Worm (Caenorhabditis elegans) whole organism, late embryonic: ENCODE measurements around the gene snr-3.

Source experiments
- C08G9.2 ChIP-seq: sonication (generic microtip); optimal IDR thresholded peaks from 2 replicates; lab custom pipeline; 2016; ENCODE audit warnings: mild to moderate bottlenecking, missing genetic modification characterization, moderate library complexity, missing compliant biosample characterization
- F13H6.1 ChIP-seq: sonication (generic microtip); optimal IDR thresholded peaks from 2 replicates; lab custom pipeline; 2016; ENCODE audit warnings: missing genetic modification characterization, missing compliant biosample characterization
- K02D7.2 ChIP-seq: sonication (generic microtip); optimal IDR thresholded peaks from 2 replicates; lab custom pipeline; 2017; ENCODE audit warnings: mild to moderate bottlenecking, missing genetic modification characterization, missing compliant biosample characterization
- T23F11.4 ChIP-seq: fragments of 200-800 bp; sonication (Bioruptor generic); optimal IDR thresholded peaks from 2 replicates; lab custom pipeline; 2018; ENCODE audit warnings: mild to moderate bottlenecking, missing genetic modification characterization, missing compliant biosample characterization
- ahr-1 ChIP-seq: sonication (generic microtip); optimal IDR thresholded peaks from 2 replicates; lab custom pipeline; 2016; ENCODE audit warnings: missing genetic modification characterization, missing compliant biosample characterization
- ceh-18 ChIP-seq: sonication (generic microtip); optimal IDR thresholded peaks from 2 replicates; lab custom pipeline; 2016; ENCODE audit warnings: missing genetic modification characterization, missing compliant biosample characterization
- ceh-2 ChIP-seq: sonication (generic microtip); optimal IDR thresholded peaks from 2 replicates; lab custom pipeline; 2016; ENCODE audit warnings: missing genotype, missing genetic modification characterization, missing compliant biosample characterization
- ceh-24 ChIP-seq: sonication (generic microtip); optimal IDR thresholded peaks from 2 replicates; lab custom pipeline; 2016; ENCODE audit warnings: mild to moderate bottlenecking, missing genetic modification characterization, missing compliant biosample characterization
- ceh-31 ChIP-seq: sonication (generic microtip); optimal IDR thresholded peaks from 2 replicates; lab custom pipeline; 2016; ENCODE audit warnings: missing genetic modification characterization, missing compliant biosample characterization
- ceh-34 ChIP-seq: sonication (generic microtip); optimal IDR thresholded peaks from 2 replicates; lab custom pipeline; 2016; ENCODE audit warnings: mild to moderate bottlenecking, missing genetic modification characterization, missing compliant biosample characterization
- ceh-6 ChIP-seq: fragments of 200-800 bp; sonication (Bioruptor generic); optimal IDR thresholded peaks from 2 replicates; lab custom pipeline; 2018; ENCODE audit warnings: mild to moderate bottlenecking, missing genetic modification characterization, missing compliant biosample characterization
- ceh-9 ChIP-seq: sonication (generic microtip); optimal IDR thresholded peaks from 2 replicates; lab custom pipeline; 2016; ENCODE audit warnings: mild to moderate bottlenecking, missing genetic modification characterization, inconsistent platforms, missing compliant biosample characterization
- che-1 ChIP-seq: sonication (generic microtip); optimal IDR thresholded peaks from 2 replicates; lab custom pipeline; 2016; ENCODE audit warnings: mild to moderate bottlenecking, missing genetic modification characterization, missing compliant biosample characterization
- dmd-4 ChIP-seq: sonication (generic microtip); optimal IDR thresholded peaks from 2 replicates; lab custom pipeline; 2016; ENCODE audit warnings: borderline replicate concordance, missing genetic modification characterization, missing compliant biosample characterization
- dve-1 ChIP-seq: sonication (generic microtip); optimal IDR thresholded peaks from 2 replicates; lab custom pipeline; 2017; ENCODE audit warnings: antibody characterized with exemption, mild to moderate bottlenecking, missing genetic modification characterization, missing compliant biosample characterization
- ets-4 ChIP-seq: sonication (generic microtip); optimal IDR thresholded peaks from 2 replicates; lab custom pipeline; 2016; ENCODE audit warnings: missing genetic modification characterization, missing compliant biosample characterization
- eyg-1 ChIP-seq: sonication (generic microtip); optimal IDR thresholded peaks from 2 replicates; lab custom pipeline; 2016; ENCODE audit warnings: missing genotype, missing genetic modification characterization, missing compliant biosample characterization
- fax-1 ChIP-seq: sonication (generic microtip); optimal IDR thresholded peaks from 2 replicates; lab custom pipeline; 2016; ENCODE audit warnings: missing genotype, missing genetic modification characterization, missing compliant biosample characterization
- fkh-10 ChIP-seq: fragments of 150-350 bp; optimal IDR thresholded peaks from 2 replicates; lab custom pipeline; 2014; ENCODE audit warnings: missing biosample characterization, missing genetic modification reagents, missing genetic modification characterization
- gmeb-2 ChIP-seq: sonication (generic microtip); optimal IDR thresholded peaks from 2 replicates; lab custom pipeline; 2016; ENCODE audit warnings: missing genetic modification characterization, inconsistent platforms, missing compliant biosample characterization
- hlh-30 ChIP-seq: sonication (generic microtip); optimal IDR thresholded peaks from 2 replicates; lab custom pipeline; 2017; ENCODE audit warnings: antibody characterized with exemption, missing genetic modification characterization, missing compliant biosample characterization; ENCODE audit not compliant: insufficient read depth
- lin-11 ChIP-seq: fragments of 200-800 bp; sonication (Bioruptor generic); optimal IDR thresholded peaks from 2 replicates; lab custom pipeline; 2018; ENCODE audit warnings: mild to moderate bottlenecking, missing genetic modification characterization, missing compliant biosample characterization
- nfya-1 ChIP-seq: sonication (generic microtip); optimal IDR thresholded peaks from 2 replicates; lab custom pipeline; 2017; ENCODE audit warnings: missing genetic modification characterization, mild to moderate bottlenecking, missing compliant biosample characterization, antibody characterized with exemption, moderate library complexity
- nhr-11 ChIP-seq: fragments of 150-350 bp; optimal IDR thresholded peaks from 2 replicates; lab custom pipeline; 2014; ENCODE audit warnings: missing biosample characterization, missing genetic modification characterization
- npax-4 ChIP-seq: sonication (generic microtip); optimal IDR thresholded peaks from 2 replicates; lab custom pipeline; 2016; ENCODE audit warnings: missing genetic modification characterization, missing compliant biosample characterization
- odd-2 ChIP-seq: sonication (generic microtip); optimal IDR thresholded peaks from 2 replicates; lab custom pipeline; 2017; ENCODE audit warnings: antibody characterized with exemption, mild to moderate bottlenecking, missing genetic modification characterization, missing compliant biosample characterization
- pag-3 ChIP-seq: sonication (generic microtip); optimal IDR thresholded peaks from 2 replicates; lab custom pipeline; 2016; ENCODE audit warnings: missing compliant biosample characterization, missing genetic modification characterization, borderline replicate concordance
- pat-9 ChIP-seq: fragments of 200-800 bp; sonication (Bioruptor generic); optimal IDR thresholded peaks from 2 replicates; lab custom pipeline; 2018; ENCODE audit warnings: mild to moderate bottlenecking, missing genetic modification characterization, moderate library complexity, missing compliant biosample characterization
- pax-1 ChIP-seq: fragments of 150-350 bp; optimal IDR thresholded peaks from 2 replicates; lab custom pipeline; 2014; ENCODE audit warnings: missing biosample characterization, missing genetic modification characterization
- pha-2 ChIP-seq: sonication (generic microtip); optimal IDR thresholded peaks from 2 replicates; lab custom pipeline; 2017; ENCODE audit warnings: mild to moderate bottlenecking, missing genetic modification characterization, missing compliant biosample characterization
- pha-4 ChIP-seq: fragments of 150-350 bp; optimal IDR thresholded peaks from 2 replicates; lab custom pipeline; 2018; ENCODE audit warnings: missing biosample characterization, missing genetic modification reagents, missing genetic modification characterization
- pqm-1 ChIP-seq: sonication (generic microtip); optimal IDR thresholded peaks from 2 replicates; lab custom pipeline; 2016; ENCODE audit warnings: missing genetic modification characterization, missing compliant biosample characterization
- pros-1 ChIP-seq: fragments of 150-350 bp; optimal IDR thresholded peaks from 2 replicates; lab custom pipeline; 2014; ENCODE audit warnings: missing biosample characterization, missing genetic modification reagents, missing genetic modification characterization
- rnt-1 ChIP-seq: sonication (generic microtip); optimal IDR thresholded peaks from 2 replicates; lab custom pipeline; 2016; ENCODE audit warnings: missing genetic modification characterization, missing compliant biosample characterization
- sdc-2 ChIP-seq: sonication (generic microtip); optimal IDR thresholded peaks from 2 replicates; lab custom pipeline; 2016; ENCODE audit warnings: missing genotype, missing genetic modification characterization, missing compliant biosample characterization
- sox-2 ChIP-seq: fragments of 200-800 bp; sonication (Bioruptor generic); IDR thresholded peaks from 2 replicates; pipeline ENCODE4 v1.3.6; 2022; ENCODE audit warnings: missing genetic modification reagents, missing genetic modification characterization, missing compliant biosample characterization
- tbx-2 ChIP-seq: sonication (generic microtip); optimal IDR thresholded peaks from 2 replicates; lab custom pipeline; 2016; ENCODE audit warnings: missing genetic modification characterization, missing compliant biosample characterization
- tbx-7 ChIP-seq: sonication (generic microtip); optimal IDR thresholded peaks from 2 replicates; lab custom pipeline; 2016; ENCODE audit warnings: missing genotype, missing genetic modification characterization, missing compliant biosample characterization
- ttx-3 ChIP-seq: sonication (generic microtip); optimal IDR thresholded peaks from 2 replicates; lab custom pipeline; 2016; ENCODE audit warnings: missing genetic modification reagents, missing genetic modification characterization, missing compliant biosample characterization
- unc-3 ChIP-seq, 2 experiments: fragments of 200-800 bp in 1 of 2; sonication (Bioruptor generic) in 1 of 2; sonication (generic microtip) in 1 of 2; conservative IDR thresholded peaks in 1 of 2; optimal IDR thresholded peaks in 1 of 2; 2 replicates each; pipeline versions ENCODE4 v1.3.6 to Lab custom; 2016 to 2022; ENCODE audit warnings: missing compliant biosample characterization in 2 of 2, missing genetic modification characterization in 2 of 2, missing genetic modification reagents in 1 of 2
- unc-42 ChIP-seq: sonication (generic microtip); optimal IDR thresholded peaks from 2 replicates; lab custom pipeline; 2016; ENCODE audit warnings: missing genotype, missing genetic modification characterization, missing compliant biosample characterization
- unc-55 ChIP-seq: sonication (generic microtip); optimal IDR thresholded peaks from 2 replicates; lab custom pipeline; 2017; ENCODE audit warnings: missing biosample characterization, missing genetic modification reagents, missing genetic modification characterization
- zip-5 ChIP-seq: sonication (generic microtip); optimal IDR thresholded peaks from 2 replicates; lab custom pipeline; 2016; ENCODE audit warnings: missing genetic modification characterization, missing compliant biosample characterization

The snr-3 gene

ce11 chrII:6489711-6490184 is at the start of gene snr-3, which contains the start of gene rsp-5:
Gene snr-3 (minus strand): TSS chrII:6489761.
Gene rsp-5 (plus strand): TSS chrII:6490165.
- TF ChIP-seq pha-4: no peak
- TF ChIP-seq odd-2 (tag; lab: Kevin White, UChicago): no peak
- peak; percentile 8 for TF ChIP-seq tbx-2
- TF ChIP-seq fkh-10 (GFP tag; lab: Kevin White, UChicago): no peak
- TF ChIP-seq T23F11.4 (GFP tag; lab: Kevin White, UChicago): no peak
- TF ChIP-seq tbx-7 (tag; lab: Kevin White, UChicago): no peak
- TF ChIP-seq nfya-1 (tag; lab: Kevin White, UChicago): peak; percentile 79

- TF ChIP-seq unc-55 (GFP tag; lab: Kevin White, UChicago) (no peak), ahr-1 (tag; lab: Kevin White, UChicago) (no peak), hlh-30 (tag; lab: Kevin White, UChicago) (peak; percentile 70), ceh-18 (tag; lab: Kevin White, UChicago) (no peak), ets-4 (tag; lab: Kevin White, UChicago) (no peak), pqm-1 (tag; lab: Kevin White, UChicago) (no peak), pag-3 (tag; lab: Kevin White, UChicago) (no peak), nfya-1 (tag; lab: Kevin White, UChicago) (peak; percentile 5), pha-4 (no peak), dmd-4 (tag; lab: Kevin White, UChicago) (no peak), ceh-34 (no peak), ceh-2 (tag; lab: Kevin White, UChicago) (no peak), zip-5 (tag; lab: Kevin White, UChicago) (no peak), che-1 (tag; lab: Kevin White, UChicago) (no peak), nhr-11 (tag; lab: Kevin White, UChicago) (no peak), fax-1 (no peak), ceh-31 (tag; lab: Kevin White, UChicago) (peak; percentile 26), unc-3 (GFP tag; conservative IDR thresholded peaks at IDR 0.05; lab: Robert Waterston, UW) (no peak), unc-3 (tag; optimal IDR thresholded peaks at IDR 0.05; lab: Kevin White, UChicago) (no peak), F13H6.1 (no peak), sox-2 (GFP tag; lab: Robert Waterston, UW) (no peak), eyg-1 (tag; lab: Kevin White, UChicago) (no peak), sdc-2 (tag; lab: Kevin White, UChicago) (no peak), pax-1 (no peak), unc-42 (tag; lab: Kevin White, UChicago) (peak; percentile 81)
Observed at ce11 chrII:6535957-6536424, 46.4 kb upstream of the snr-3 start, which contains the start of gene utp-20. Gene utp-20 (plus strand): TSS chrII:6536374.

- TF ChIP-seq fax-1: no peak
- TF ChIP-seq dve-1 (tag; lab: Kevin White, UChicago): no peak
- no peak for TF ChIP-seq fkh-10 (GFP tag; lab: Kevin White, UChicago)
- no peak for TF ChIP-seq ceh-31 (tag; lab: Kevin White, UChicago)
- TF ChIP-seq ceh-34: no peak
- no peak for TF ChIP-seq ceh-2 (tag; lab: Kevin White, UChicago)
- no peak for TF ChIP-seq C08G9.2 (tag; lab: Kevin White, UChicago)
- TF ChIP-seq nhr-11 (tag; lab: Kevin White, UChicago): no peak
- TF ChIP-seq ceh-18 (tag; lab: Kevin White, UChicago): no peak
- TF ChIP-seq pros-1 (tag; lab: Kevin White, UChicago): no peak
- no peak for TF ChIP-seq pha-2 (tag; lab: Kevin White, UChicago)
- TF ChIP-seq pqm-1 (tag; lab: Kevin White, UChicago): no peak
- no peak for TF ChIP-seq dmd-4 (tag; lab: Kevin White, UChicago)
Observed at ce11 chrII:6531940-6532339, 42.4 kb upstream of the snr-3 start, which contains the start of gene abcx-1. Gene abcx-1 (plus strand): TSS chrII:6532163.

- TF ChIP-seq pat-9 (no peak), lin-11 (no peak), sdc-2 (tag; lab: Kevin White, UChicago) (no peak), ceh-18 (tag; lab: Kevin White, UChicago) (no peak), ceh-31 (tag; lab: Kevin White, UChicago) (no peak), unc-3 (GFP tag; conservative IDR thresholded peaks at IDR 0.05; lab: Robert Waterston, UW) (no peak), unc-3 (tag; optimal IDR thresholded peaks at IDR 0.05; lab: Kevin White, UChicago) (no peak), ceh-9 (no peak), odd-2 (tag; lab: Kevin White, UChicago) (no peak), K02D7.2 (tag; lab: Kevin White, UChicago) (no peak), dmd-4 (tag; lab: Kevin White, UChicago) (no peak), ceh-6 (GFP tag; lab: Kevin White, UChicago) (no peak), rnt-1 (tag; lab: Kevin White, UChicago) (no peak), npax-4 (tag; lab: Kevin White, UChicago) (no peak), che-1 (tag; lab: Kevin White, UChicago) (no peak), ttx-3 (tag; lab: Kevin White, UChicago) (no peak), gmeb-2 (tag; lab: Kevin White, UChicago) (no peak), ceh-24 (no peak), pha-4 (no peak)
Observed at ce11 chrII:6531527-6531926, 42.0 kb upstream of the snr-3 start, which contains the start of gene abch-1. Gene abch-1 (minus strand): TSS chrII:6531627.
